Worm (Caenorhabditis elegans) whole organism, late embryonic: ENCODE data around the gene F54H5.14.
A peak's percentile ranks its signal among the peaks of the same experiment; 100 is the strongest.

Experiments
- C08G9.2 ChIP-seq: sonication (generic microtip); optimal IDR thresholded peaks from 2 replicates; lab custom pipeline; 2016; ENCODE audit warnings: mild to moderate bottlenecking, missing genetic modification characterization, moderate library complexity, missing compliant biosample characterization
- C38D4.7 ChIP-seq: fragments of 200-800 bp; sonication (Bioruptor generic); optimal IDR thresholded peaks from 2 replicates; lab custom pipeline; 2018; ENCODE audit warnings: mild to moderate bottlenecking, missing genetic modification characterization, moderate library complexity, missing compliant biosample characterization
- K02D7.2 ChIP-seq: sonication (generic microtip); optimal IDR thresholded peaks from 2 replicates; lab custom pipeline; 2017; ENCODE audit warnings: mild to moderate bottlenecking, missing genetic modification characterization, missing compliant biosample characterization
- Y22D7AL.16 ChIP-seq: sonication (generic microtip); optimal IDR thresholded peaks from 2 replicates; lab custom pipeline; 2016; ENCODE audit warnings: missing genetic modification characterization, missing compliant biosample characterization
- ahr-1 ChIP-seq: sonication (generic microtip); optimal IDR thresholded peaks from 2 replicates; lab custom pipeline; 2016; ENCODE audit warnings: missing genetic modification characterization, missing compliant biosample characterization
- ceh-19 ChIP-seq: fragments of 200-800 bp; sonication (Bioruptor generic); optimal IDR thresholded peaks from 2 replicates; lab custom pipeline; 2018; ENCODE audit warnings: mild to moderate bottlenecking, missing genetic modification characterization, missing compliant biosample characterization
- ceh-22 ChIP-seq: sonication (generic microtip); optimal IDR thresholded peaks from 2 replicates; lab custom pipeline; 2017; ENCODE audit warnings: missing biosample characterization, missing genetic modification characterization
- ceh-30 ChIP-seq: fragments of 150-350 bp; optimal IDR thresholded peaks from 2 replicates; lab custom pipeline; 2014; ENCODE audit warnings: missing biosample characterization, missing genetic modification characterization
- ceh-34 ChIP-seq: sonication (generic microtip); optimal IDR thresholded peaks from 2 replicates; lab custom pipeline; 2016; ENCODE audit warnings: mild to moderate bottlenecking, missing genetic modification characterization, missing compliant biosample characterization
- ceh-45 ChIP-seq: fragments of 200-800 bp; sonication (Bioruptor generic); IDR thresholded peaks from 2 replicates; pipeline ENCODE4 v1.3.6; 2022; ENCODE audit warnings: missing genetic modification reagents, missing genetic modification characterization, missing compliant biosample characterization
- ceh-48 ChIP-seq: sonication (generic microtip); optimal IDR thresholded peaks from 2 replicates; lab custom pipeline; 2016; ENCODE audit warnings: missing genetic modification characterization, inconsistent platforms, missing compliant biosample characterization
- dmd-4 ChIP-seq: sonication (generic microtip); optimal IDR thresholded peaks from 2 replicates; lab custom pipeline; 2016; ENCODE audit warnings: borderline replicate concordance, missing genetic modification characterization, missing compliant biosample characterization
- elt-2 ChIP-seq: sonication (generic microtip); optimal IDR thresholded peaks from 2 replicates; lab custom pipeline; 2016; ENCODE audit warnings: missing genetic modification reagents, missing genetic modification characterization, missing compliant biosample characterization
- elt-4 ChIP-seq: sonication (generic microtip); optimal IDR thresholded peaks from 2 replicates; lab custom pipeline; 2016; ENCODE audit warnings: missing genetic modification characterization, missing compliant biosample characterization
- fax-1 ChIP-seq: sonication (generic microtip); optimal IDR thresholded peaks from 2 replicates; lab custom pipeline; 2016; ENCODE audit warnings: missing genotype, missing genetic modification characterization, missing compliant biosample characterization
- fkh-10 ChIP-seq: fragments of 150-350 bp; optimal IDR thresholded peaks from 2 replicates; lab custom pipeline; 2014; ENCODE audit warnings: missing biosample characterization, missing genetic modification reagents, missing genetic modification characterization
- gmeb-2 ChIP-seq: sonication (generic microtip); optimal IDR thresholded peaks from 2 replicates; lab custom pipeline; 2016; ENCODE audit warnings: missing genetic modification characterization, inconsistent platforms, missing compliant biosample characterization
- hlh-13 ChIP-seq: fragments of 200-800 bp; sonication (Bioruptor generic); optimal IDR thresholded peaks from 2 replicates; lab custom pipeline; 2018; ENCODE audit warnings: mild to moderate bottlenecking, missing genetic modification characterization, missing compliant biosample characterization
- hlh-15 ChIP-seq: sonication (generic microtip); optimal IDR thresholded peaks from 2 replicates; lab custom pipeline; 2016; ENCODE audit warnings: missing genetic modification characterization, missing compliant biosample characterization
- hlh-30 ChIP-seq: sonication (generic microtip); optimal IDR thresholded peaks from 2 replicates; lab custom pipeline; 2017; ENCODE audit warnings: antibody characterized with exemption, missing genetic modification characterization, missing compliant biosample characterization; ENCODE audit not compliant: insufficient read depth
- hlh-8 ChIP-seq: sonication (generic microtip); optimal IDR thresholded peaks from 2 replicates; lab custom pipeline; 2016; ENCODE audit warnings: missing genotype, missing genetic modification characterization, missing compliant biosample characterization
- lim-6 ChIP-seq: sonication (generic microtip); optimal IDR thresholded peaks from 2 replicates; lab custom pipeline; 2016; ENCODE audit warnings: missing genetic modification characterization, missing compliant biosample characterization
- lin-11 ChIP-seq: fragments of 200-800 bp; sonication (Bioruptor generic); optimal IDR thresholded peaks from 2 replicates; lab custom pipeline; 2018; ENCODE audit warnings: mild to moderate bottlenecking, missing genetic modification characterization, missing compliant biosample characterization
- nfya-1 ChIP-seq: sonication (generic microtip); optimal IDR thresholded peaks from 2 replicates; lab custom pipeline; 2017; ENCODE audit warnings: missing genetic modification characterization, mild to moderate bottlenecking, missing compliant biosample characterization, antibody characterized with exemption, moderate library complexity
- nhr-232 ChIP-seq: sonication (generic microtip); optimal IDR thresholded peaks from 2 replicates; lab custom pipeline; 2016; ENCODE audit warnings: missing genetic modification characterization, missing compliant biosample characterization
- pag-3 ChIP-seq: sonication (generic microtip); optimal IDR thresholded peaks from 2 replicates; lab custom pipeline; 2016; ENCODE audit warnings: missing compliant biosample characterization, missing genetic modification characterization, borderline replicate concordance
- pat-9 ChIP-seq: fragments of 200-800 bp; sonication (Bioruptor generic); optimal IDR thresholded peaks from 2 replicates; lab custom pipeline; 2018; ENCODE audit warnings: mild to moderate bottlenecking, missing genetic modification characterization, moderate library complexity, missing compliant biosample characterization
- pax-1 ChIP-seq: fragments of 150-350 bp; optimal IDR thresholded peaks from 2 replicates; lab custom pipeline; 2014; ENCODE audit warnings: missing biosample characterization, missing genetic modification characterization
- pha-2 ChIP-seq: sonication (generic microtip); optimal IDR thresholded peaks from 2 replicates; lab custom pipeline; 2017; ENCODE audit warnings: mild to moderate bottlenecking, missing genetic modification characterization, missing compliant biosample characterization
- sdc-2 ChIP-seq: sonication (generic microtip); optimal IDR thresholded peaks from 2 replicates; lab custom pipeline; 2016; ENCODE audit warnings: missing genotype, missing genetic modification characterization, missing compliant biosample characterization
- sox-2 ChIP-seq: fragments of 200-800 bp; sonication (Bioruptor generic); IDR thresholded peaks from 2 replicates; pipeline ENCODE4 v1.3.6; 2022; ENCODE audit warnings: missing genetic modification reagents, missing genetic modification characterization, missing compliant biosample characterization
- ttx-3 ChIP-seq: sonication (generic microtip); optimal IDR thresholded peaks from 2 replicates; lab custom pipeline; 2016; ENCODE audit warnings: missing genetic modification reagents, missing genetic modification characterization, missing compliant biosample characterization
- unc-3 ChIP-seq, 2 experiments: fragments of 200-800 bp in 1 of 2; sonication (Bioruptor generic) in 1 of 2; sonication (generic microtip) in 1 of 2; conservative IDR thresholded peaks in 1 of 2; optimal IDR thresholded peaks in 1 of 2; 2 replicates each; pipeline versions ENCODE4 v1.3.6 to Lab custom; 2016 to 2022; ENCODE audit warnings: missing compliant biosample characterization in 2 of 2, missing genetic modification characterization in 2 of 2, missing genetic modification reagents in 1 of 2
- unc-42 ChIP-seq: sonication (generic microtip); optimal IDR thresholded peaks from 2 replicates; lab custom pipeline; 2016; ENCODE audit warnings: missing genotype, missing genetic modification characterization, missing compliant biosample characterization
- unc-55 ChIP-seq: sonication (generic microtip); optimal IDR thresholded peaks from 2 replicates; lab custom pipeline; 2017; ENCODE audit warnings: missing biosample characterization, missing genetic modification reagents, missing genetic modification characterization
- zip-5 ChIP-seq: sonication (generic microtip); optimal IDR thresholded peaks from 2 replicates; lab custom pipeline; 2016; ENCODE audit warnings: missing genetic modification characterization, missing compliant biosample characterization

Gene F54H5.14

ce11 chrII:6665908-6666307, 40.7 kb upstream of the F54H5.14 start:
- TF ChIP-seq unc-55 (GFP tag; lab: Kevin White, UChicago), result no peak
- TF ChIP-seq ceh-34 (tag; lab: Kevin White, UChicago), result no peak
- no peak for TF ChIP-seq hlh-13 (GFP tag; lab: Kevin White, UChicago)
- no peak for TF ChIP-seq lim-6 (tag; lab: Kevin White, UChicago)
- no peak for TF ChIP-seq nfya-1
- no peak for TF ChIP-seq ceh-45
- no peak for TF ChIP-seq ttx-3 (tag; lab: Kevin White, UChicago)
- no peak for TF ChIP-seq ceh-19
- TF ChIP-seq sox-2 (GFP tag; lab: Robert Waterston, UW), result no peak
- TF ChIP-seq gmeb-2, result no peak
- no peak for TF ChIP-seq zip-5
- TF ChIP-seq lin-11, result no peak
- no peak for TF ChIP-seq ahr-1 (tag; lab: Kevin White, UChicago)
- TF ChIP-seq pat-9 (tag; lab: Kevin White, UChicago), result no peak
- TF ChIP-seq Y22D7AL.16 (tag; lab: Kevin White, UChicago), result no peak
- no peak for TF ChIP-seq ceh-22 (tag; lab: Kevin White, UChicago)
- TF ChIP-seq C38D4.7 (GFP tag; lab: Kevin White, UChicago), result no peak
- no peak for TF ChIP-seq fkh-10 (GFP tag; lab: Kevin White, UChicago)
- no peak for TF ChIP-seq elt-4 (tag; lab: Kevin White, UChicago)

ce11 chrII:6663799-6664198, 38.6 kb upstream of the F54H5.14 start:
- no peak for TF ChIP-seq hlh-8

ce11 chrII:6661211-6661610, 36.0 kb upstream of the F54H5.14 start, which contains the start of gene T19D12.2:
T19D12.2 (plus strand) TSS chrII:6661335.
- peak; percentile 18 for TF ChIP-seq elt-2 (tag; lab: Kevin White, UChicago)
- no peak for TF ChIP-seq hlh-15 (tag; lab: Kevin White, UChicago)

- no peak for TF ChIP-seq unc-42 (tag; lab: Kevin White, UChicago)
- no peak for TF ChIP-seq hlh-30 (tag; lab: Kevin White, UChicago)
- TF ChIP-seq ahr-1 (tag; lab: Kevin White, UChicago), result no peak
- TF ChIP-seq elt-2 (tag; lab: Kevin White, UChicago), result no peak
- no peak for TF ChIP-seq gmeb-2
- TF ChIP-seq unc-3 (GFP tag; conservative IDR thresholded peaks at IDR 0.05; lab: Robert Waterston, UW), result no peak
- TF ChIP-seq unc-3 (tag; optimal IDR thresholded peaks at IDR 0.05; lab: Kevin White, UChicago), result no peak
- TF ChIP-seq dmd-4, result no peak
- no peak for TF ChIP-seq K02D7.2
- TF ChIP-seq pha-2, result no peak
- TF ChIP-seq ceh-30 (tag; lab: Kevin White, UChicago), result no peak
- TF ChIP-seq pax-1, result no peak
- TF ChIP-seq ttx-3 (tag; lab: Kevin White, UChicago), result no peak
- no peak for TF ChIP-seq fax-1
Measured at ce11 chrII:6658766-6659165, 33.6 kb upstream of the F54H5.14 start, which contains the start of gene T19D12.10. T19D12.10 (minus strand) TSS chrII:6658866.

ce11 chrII:6654284-6654683, 29.1 kb upstream of the F54H5.14 start, which contains the start of gene T19D12.9:
T19D12.9 (minus strand) TSS chrII:6654384.
- TF ChIP-seq sdc-2 (tag; lab: Kevin White, UChicago) (no peak), hlh-15 (tag; lab: Kevin White, UChicago) (no peak), hlh-8 (no peak), nhr-232 (tag; lab: Kevin White, UChicago) (no peak), ceh-48 (tag; lab: Kevin White, UChicago) (no peak), nfya-1 (no peak), C08G9.2 (no peak), pax-1 (no peak), unc-3 (GFP tag; conservative IDR thresholded peaks at IDR 0.05; lab: Robert Waterston, UW) (no peak), unc-3 (tag; optimal IDR thresholded peaks at IDR 0.05; lab: Kevin White, UChicago) (no peak), fax-1 (no peak), pag-3 (tag; lab: Kevin White, UChicago) (no peak)
